Worm (Caenorhabditis elegans): ENCODE measurements around the gene Y38E10A.17.
A peak's percentile ranks its signal among the peaks of the same experiment; 100 is the strongest.

Gene Y38E10A.17

ce11 chrII:12670877-12671864, 36.6 kb upstream of the Y38E10A.17 start:
- no peak for TF ChIP-seq ceh-82 (tag; optimal IDR thresholded peaks at IDR 0.05)
- peak; percentile 40; the same call in 1 of the 2 replicates for TF ChIP-seq mab-9 (GFP tag; IDR thresholded peaks at IDR 0.05)
- TF ChIP-seq efl-1 (optimal IDR thresholded peaks at IDR 0.05), result no peak
- peak in 1 of 2 experiments; percentile 28 for TF ChIP-seq efl-1 (GFP tag; optimal IDR thresholded peaks at IDR 0.05 in 1 of 2)

DNA sequence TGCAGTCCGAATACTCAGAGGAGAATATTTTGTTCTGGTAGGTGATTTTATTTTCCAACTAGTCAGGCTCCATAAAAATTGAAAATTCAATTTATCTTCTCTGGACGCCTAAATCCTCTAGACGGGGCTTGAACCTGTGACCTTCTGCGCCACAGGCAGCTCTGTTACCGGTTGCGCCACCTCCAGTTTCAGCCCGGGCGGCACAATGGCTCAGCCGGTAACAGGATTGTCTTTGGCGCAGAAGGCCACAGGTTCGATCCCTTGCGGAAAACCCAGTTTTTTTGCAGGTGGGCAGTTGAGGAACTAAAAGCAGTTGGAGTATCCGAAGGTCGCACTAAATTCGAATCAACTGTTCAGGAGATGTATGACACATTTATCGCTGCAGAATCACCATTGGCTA, 35.3 kb upstream of the Y38E10A.17 start:
- TF ChIP-seq snpc-4 (tag; optimal IDR thresholded peaks at IDR 0.05) (no peak), ceh-90 (tag; optimal IDR thresholded peaks at IDR 0.05) (no peak), dpl-1 (GFP tag; optimal IDR thresholded peaks at IDR 0.05) (no peak), nhr-85 (tag) (no peak), lir-3 (tag; optimal IDR thresholded peaks at IDR 0.05; ENCODE audit: poor library complexity) (no peak), efl-3 (GFP tag; optimal IDR thresholded peaks at IDR 0.05) (no peak), lsy-2 (tag; optimal IDR thresholded peaks at IDR 0.05) (no peak), fkh-8 (tag; optimal IDR thresholded peaks at IDR 0.05) (no peak), rnt-1 (tag; optimal IDR thresholded peaks at IDR 0.05) (no peak), ztf-11 (tag; optimal IDR thresholded peaks at IDR 0.05) (no peak), dsc-1 (tag; optimal IDR thresholded peaks at IDR 0.05) (no peak), sptf-1 (tag; optimal IDR thresholded peaks at IDR 0.05) (no peak), nhr-20 (tag; optimal IDR thresholded peaks at IDR 0.05) (no peak), unc-98 (GFP tag; IDR thresholded peaks at IDR 0.05) (no peak), aly-2 (tag; optimal IDR thresholded peaks at IDR 0.05) (no peak), ceh-82 (tag; optimal IDR thresholded peaks at IDR 0.05) (no peak), zag-1 (tag; optimal IDR thresholded peaks at IDR 0.05) (no peak), hpl-2 (GFP tag; optimal IDR thresholded peaks at IDR 0.05) (no peak), lin-13 (GFP tag; optimal IDR thresholded peaks at IDR 0.05) (no peak), F16B12.6 (tag; optimal IDR thresholded peaks at IDR 0.05) (no peak)

DNA sequence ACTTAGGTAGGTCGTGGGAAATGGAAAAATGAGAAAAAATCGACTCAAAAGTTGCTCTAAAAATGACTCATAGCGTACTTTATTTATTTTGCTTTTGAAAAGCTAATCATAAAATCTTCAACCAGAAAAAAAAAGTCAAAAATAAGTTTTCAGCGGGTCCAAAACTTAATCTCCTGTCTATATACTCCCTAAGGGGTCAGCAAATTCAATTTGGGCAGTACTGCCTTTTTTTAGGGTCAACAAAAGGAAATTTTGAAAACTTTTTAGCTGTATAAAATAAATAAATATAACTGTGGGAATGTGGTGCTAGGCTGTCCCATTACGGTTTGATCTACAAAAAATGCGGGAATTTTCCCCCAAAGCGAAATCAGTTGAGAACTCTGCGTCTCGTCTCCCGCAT, 34.7 kb upstream of the Y38E10A.17 start:
- TF ChIP-seq lin-14 (GFP tag; optimal IDR thresholded peaks at IDR 0.05) (peak; percentile 1), ztf-11 (tag; optimal IDR thresholded peaks at IDR 0.05) (no peak), fkh-10 (GFP tag; optimal IDR thresholded peaks at IDR 0.05) (peak; percentile 69)

DNA sequence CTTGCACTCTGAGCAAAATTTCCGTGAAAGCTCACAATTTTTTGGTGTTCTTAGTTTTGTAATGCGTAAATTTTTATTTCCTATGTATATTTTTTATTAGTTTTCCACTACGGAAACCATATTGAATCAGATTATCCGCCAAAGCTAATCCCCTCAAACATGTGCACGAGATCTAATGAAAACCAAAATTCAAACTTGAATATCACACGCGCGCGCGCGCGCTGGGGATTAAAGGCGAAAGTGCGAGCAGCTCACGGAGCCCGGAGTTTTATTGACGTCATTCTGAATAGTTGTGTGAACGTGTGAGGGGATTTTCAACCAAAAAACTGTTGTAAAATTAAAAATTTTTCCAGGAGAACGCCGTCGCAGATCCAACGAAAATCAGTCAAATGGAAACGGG, 34.3 kb upstream of the Y38E10A.17 start:
- no peak for TF ChIP-seq efl-1 (optimal IDR thresholded peaks at IDR 0.05)
- TF ChIP-seq efl-1 (GFP tag; optimal IDR thresholded peaks at IDR 0.05 in 1 of 2), result no peak
- peak; percentile 21 for TF ChIP-seq egl-13 (tag; optimal IDR thresholded peaks at IDR 0.05)
- no peak for TF ChIP-seq lin-13 (GFP tag; optimal IDR thresholded peaks at IDR 0.05)
- TF ChIP-seq nhr-84 (tag; optimal IDR thresholded peaks at IDR 0.05), result no peak
- TF ChIP-seq nhr-19 (GFP tag; conservative IDR thresholded peaks at IDR 0.05), result no peak
- peak; percentile 32 for TF ChIP-seq fkh-4 (tag; optimal IDR thresholded peaks at IDR 0.05; ENCODE audit: borderline replicate concordance)
- TF ChIP-seq dsc-1 (tag; optimal IDR thresholded peaks at IDR 0.05), result peak; percentile 88
- TF ChIP-seq nhr-47 (tag; optimal IDR thresholded peaks at IDR 0.05), result peak; percentile 44
- peak; percentile 82 for TF ChIP-seq fkh-8 (tag; optimal IDR thresholded peaks at IDR 0.05)
- peak; percentile 69 for TF ChIP-seq pax-3 (tag; optimal IDR thresholded peaks at IDR 0.05)
- peak; percentile 6 for TF ChIP-seq nhr-20 (tag; optimal IDR thresholded peaks at IDR 0.05)
- peak; percentile 17 for TF ChIP-seq nhr-71 (tag; optimal IDR thresholded peaks at IDR 0.05)
- peak; percentile 3 for TF ChIP-seq swsn-7 (tag; optimal IDR thresholded peaks at IDR 0.05)
- no peak for TF ChIP-seq unc-30 (tag; optimal IDR thresholded peaks at IDR 0.05)
